Worm (Caenorhabditis elegans): ENCODE measurements around the gene glr-8.

glr-8 gene

DNA sequence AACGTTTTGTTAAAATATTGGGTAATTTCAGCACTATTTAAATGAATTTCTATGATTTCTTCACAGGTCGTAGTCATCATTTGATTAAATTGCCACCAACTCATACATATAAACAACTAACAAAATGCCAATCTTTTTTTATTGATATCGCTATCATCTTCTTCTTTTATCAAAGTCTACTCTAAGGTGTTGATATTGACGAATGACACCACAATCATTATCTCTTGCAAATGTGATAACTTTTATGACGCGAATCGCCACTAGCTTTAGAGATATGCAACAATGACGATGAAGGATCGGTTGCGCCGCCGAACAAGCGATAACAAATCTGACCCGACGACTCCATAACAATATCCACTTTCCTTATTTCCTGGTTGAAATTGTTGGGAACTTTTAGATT lies 8.7 kb downstream of the glr-8 start:
- no peak for TF ChIP-seq snpc-4 (tag; optimal IDR thresholded peaks at IDR 0.05)
- peak in 1 of 3 experiments; percentile 32 for TF ChIP-seq elt-3 (tag; optimal IDR thresholded peaks at IDR 0.05)
- no peak for TF ChIP-seq ztf-11 (tag; optimal IDR thresholded peaks at IDR 0.05)
- peak; percentile 47 for TF ChIP-seq elt-2 (tag; optimal IDR thresholded peaks at IDR 0.05)
- TF ChIP-seq nhr-23 (tag; optimal IDR thresholded peaks at IDR 0.05) = peak; percentile 61

DNA sequence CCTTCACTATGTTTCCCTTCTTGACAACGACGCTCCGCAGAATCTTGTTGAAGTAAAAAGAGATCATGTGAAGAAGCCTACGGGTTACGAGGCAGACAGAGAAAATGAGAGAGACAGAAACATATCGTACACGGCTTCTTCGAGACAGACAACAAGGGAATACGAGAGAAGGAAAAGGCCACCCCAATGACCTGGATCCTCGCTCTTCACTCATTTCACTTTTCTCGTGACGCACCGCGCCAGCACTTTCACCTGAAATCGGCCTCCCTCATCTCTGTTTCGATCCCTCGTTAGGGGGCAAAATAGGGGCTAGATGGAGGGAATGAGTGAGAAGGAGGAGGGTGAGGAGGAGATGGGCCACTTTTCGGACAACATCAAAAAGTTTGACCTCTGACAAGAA lies 9.5 kb downstream of the glr-8 start:
- TF ChIP-seq ztf-11 (tag; optimal IDR thresholded peaks at IDR 0.05) (no peak), lin-39 (tag; optimal IDR thresholded peaks at IDR 0.05) (no peak), jun-1 (tag; optimal IDR thresholded peaks at IDR 0.05) (no peak), aly-2 (tag; optimal IDR thresholded peaks at IDR 0.05) (no peak), fkh-2 (tag; optimal IDR thresholded peaks at IDR 0.05) (no peak), fkh-10 (GFP tag; optimal IDR thresholded peaks at IDR 0.05) (no peak), zag-1 (tag; optimal IDR thresholded peaks at IDR 0.05) (no peak), mml-1 (tag; optimal IDR thresholded peaks at IDR 0.05) (no peak), unc-62 (GFP tag; optimal IDR thresholded peaks at IDR 0.05) (peak; percentile 10), pha-4 (tag; optimal IDR thresholded peaks at IDR 0.05) (no peak), ama-1 (optimal IDR thresholded peaks at IDR 0.05) (no peak), nhr-67 (tag; optimal IDR thresholded peaks at IDR 0.05) (no peak), pqm-1 (tag; optimal IDR thresholded peaks at IDR 0.05) (no peak), nhr-11 (tag; optimal IDR thresholded peaks at IDR 0.05) (no peak), eor-1 (tag; optimal IDR thresholded peaks at IDR 0.05) (no peak), nhr-77 (tag; optimal IDR thresholded peaks at IDR 0.05) (no peak), ceh-28 (tag; optimal IDR thresholded peaks at IDR 0.05) (no peak), ztf-4 (tag; optimal IDR thresholded peaks at IDR 0.05) (no peak), tbx-2 (tag; optimal IDR thresholded peaks at IDR 0.05) (no peak), nhr-43 (tag; optimal IDR thresholded peaks at IDR 0.05; ENCODE audit: poor library complexity, severe bottlenecking) (peak; percentile 28), R02D3.7 (tag; optimal IDR thresholded peaks at IDR 0.05) (no peak), nhr-12 (tag; optimal IDR thresholded peaks at IDR 0.05) (no peak), nhr-76 (tag; optimal IDR thresholded peaks at IDR 0.05) (no peak), ceh-16 (tag; optimal IDR thresholded peaks at IDR 0.05) (no peak), nhr-25 (tag; optimal IDR thresholded peaks at IDR 0.05) (peak; percentile 78), snpc-4 (tag; optimal IDR thresholded peaks at IDR 0.05) (no peak), nhr-28 (tag; optimal IDR thresholded peaks at IDR 0.05) (no peak), nhr-23 (tag; optimal IDR thresholded peaks at IDR 0.05) (peak; percentile 95)

DNA sequence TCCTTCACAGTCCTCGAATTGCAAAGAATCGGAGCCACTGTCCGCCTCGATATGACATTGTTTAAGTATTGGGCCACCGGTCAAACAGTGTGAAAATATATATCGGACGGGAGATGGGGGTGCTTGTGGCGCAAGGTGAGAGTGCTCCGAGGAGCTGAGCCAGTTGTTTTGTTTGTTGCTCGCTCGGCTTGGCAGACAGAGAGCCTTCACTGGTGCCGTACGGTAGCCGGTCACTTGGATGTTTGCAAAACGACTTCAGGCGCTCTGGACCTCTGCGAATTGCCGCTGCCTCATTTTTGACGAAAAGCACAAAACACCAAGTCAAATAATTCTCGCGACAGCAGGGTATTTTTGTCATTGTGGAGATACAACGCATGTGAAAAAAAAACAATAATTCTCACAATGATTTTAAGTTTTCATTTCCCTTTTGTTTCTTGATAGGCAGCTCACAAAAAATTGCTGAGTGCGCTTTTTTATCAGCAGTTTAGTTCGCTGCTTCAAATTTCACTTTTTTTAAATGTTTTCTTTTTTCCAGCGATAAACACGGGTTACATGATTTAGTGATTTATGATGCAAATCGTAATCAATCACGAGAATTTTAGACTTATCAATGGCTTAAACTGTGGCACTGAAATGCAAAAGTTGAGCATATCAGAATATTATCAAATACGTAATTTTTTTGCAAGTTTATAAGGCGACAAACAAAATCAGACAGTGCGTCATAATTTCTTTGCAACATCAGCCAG lies 11.4 kb downstream of the glr-8 start:
- TF ChIP-seq pha-4 (tag; optimal IDR thresholded peaks at IDR 0.05) (peak; percentile 2), pqm-1 (tag; optimal IDR thresholded peaks at IDR 0.05) (peak; percentile 22), egl-5 (tag; optimal IDR thresholded peaks at IDR 0.05) (no peak), skn-1 (tag; optimal IDR thresholded peaks at IDR 0.05) (peak; percentile 47), elt-2 (tag; optimal IDR thresholded peaks at IDR 0.05) (peak; percentile 96)

DNA sequence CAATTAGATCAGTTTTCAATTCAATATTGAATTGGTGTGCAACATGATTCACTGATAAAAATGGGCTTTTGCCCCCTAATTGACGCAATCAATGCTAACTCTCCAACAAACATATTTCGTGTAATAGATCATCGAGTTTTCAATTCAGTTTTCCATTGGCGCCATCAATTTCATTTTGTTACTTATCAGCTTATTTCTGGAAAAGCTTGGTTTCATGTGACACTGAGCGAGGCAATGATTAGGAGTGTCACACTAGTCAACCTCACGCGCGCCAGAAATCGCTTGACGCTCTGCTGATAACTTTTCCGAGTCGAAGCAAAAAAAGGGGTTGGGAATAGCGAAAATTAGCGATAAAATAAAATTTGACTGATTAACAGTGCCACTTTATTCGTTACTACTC lies 12.8 kb downstream of the glr-8 start, which contains the start of gene ets-4:
TSS of gene ets-4 (plus strand) at position 347 of the 400 bp plus-strand sequence.
- peak; percentile 48 for TF ChIP-seq jun-1 (tag; optimal IDR thresholded peaks at IDR 0.05)
- no peak for TF ChIP-seq egl-5 (tag; optimal IDR thresholded peaks at IDR 0.05)
- TF ChIP-seq nhr-12 (tag; optimal IDR thresholded peaks at IDR 0.05) = no peak
- TF ChIP-seq nhr-23 (tag; optimal IDR thresholded peaks at IDR 0.05) = no peak
- TF ChIP-seq tbx-2 (tag; optimal IDR thresholded peaks at IDR 0.05) = no peak
- no peak for TF ChIP-seq ceh-16 (tag; optimal IDR thresholded peaks at IDR 0.05)
- TF ChIP-seq pha-4 (tag; optimal IDR thresholded peaks at IDR 0.05) = peak; percentile 43
- TF ChIP-seq unc-62 (GFP tag; optimal IDR thresholded peaks at IDR 0.05) = no peak
- TF ChIP-seq elt-2 (tag; optimal IDR thresholded peaks at IDR 0.05) = peak; percentile 99
- TF ChIP-seq ceh-28 (tag; optimal IDR thresholded peaks at IDR 0.05) = peak; percentile 39
- peak; percentile 97 for TF ChIP-seq pqm-1 (tag; optimal IDR thresholded peaks at IDR 0.05)
- TF ChIP-seq daf-12 (tag; optimal IDR thresholded peaks at IDR 0.05) = no peak
- TF ChIP-seq nhr-28 (tag; optimal IDR thresholded peaks at IDR 0.05) = no peak

DNA sequence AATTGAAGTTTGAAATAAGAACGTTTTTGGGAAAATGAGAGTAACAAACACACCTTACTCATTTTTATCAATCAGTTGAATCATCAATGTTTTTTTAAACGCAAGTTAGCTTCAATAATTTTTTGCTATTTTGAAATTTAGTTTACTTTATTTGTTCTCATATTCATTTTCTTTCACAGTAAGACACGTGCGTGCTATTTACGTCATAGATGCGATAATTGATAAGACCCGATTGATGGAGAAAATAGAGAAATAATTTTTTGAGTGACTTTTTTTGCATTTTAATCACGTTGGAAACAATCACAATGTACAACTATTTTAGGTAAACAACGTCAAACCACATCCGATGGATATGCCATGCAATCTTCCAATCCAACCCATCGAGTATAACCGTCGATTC lies 13.7 kb downstream of the glr-8 start:
- TF ChIP-seq nhr-11 (tag; optimal IDR thresholded peaks at IDR 0.05) (no peak), elt-2 (tag; optimal IDR thresholded peaks at IDR 0.05) (peak; percentile 65), ceh-28 (tag; optimal IDR thresholded peaks at IDR 0.05) (no peak), pqm-1 (tag; optimal IDR thresholded peaks at IDR 0.05) (peak; percentile 45), pha-4 (tag; optimal IDR thresholded peaks at IDR 0.05) (peak; percentile 29), lsy-12 (tag; optimal IDR thresholded peaks at IDR 0.05) (no peak), egl-27 (tag; optimal IDR thresholded peaks at IDR 0.05) (no peak), unc-39 (tag; optimal IDR thresholded peaks at IDR 0.05) (no peak), nhr-76 (tag; optimal IDR thresholded peaks at IDR 0.05) (no peak), eor-1 (tag; optimal IDR thresholded peaks at IDR 0.05) (no peak)

Data from whole organism, L3 larva.